Worm (Caenorhabditis elegans) whole organism, L1 larva: ENCODE results near the gene nol-6.

ENCODE experiments used
- egl-13 ChIP-seq: sonication (generic microtip); optimal IDR thresholded peaks from 2 replicates; lab custom pipeline; 2016; ENCODE audit warnings: missing genotype, missing genetic modification reagents, missing genetic modification characterization, missing compliant biosample characterization
- egl-27 ChIP-seq, 2 experiments: fragments of 150-350 bp in 1 of 2; sonication (generic microtip); optimal IDR thresholded peaks; 3 replicates each; lab custom pipeline; 2017 to 2018; ENCODE audit warnings: missing biosample characterization in 2 of 2, missing genetic modification characterization in 2 of 2, missing genetic modification reagents in 2 of 2
- lin-14 ChIP-seq: fragments of 200-800 bp; sonication (Bioruptor generic); optimal IDR thresholded peaks from 2 replicates; lab custom pipeline; 2018; ENCODE audit warnings: mild to moderate bottlenecking, missing genetic modification characterization, moderate library complexity, missing compliant biosample characterization
- mdl-1 ChIP-seq, 2 experiments: fragments of 150-350 bp; optimal IDR thresholded peaks; 2 replicates each; lab custom pipeline; 2014 to 2017; ENCODE audit warnings: missing biosample characterization in 2 of 2, missing genetic modification characterization in 2 of 2, inconsistent platforms in 1 of 2
- nhr-76 ChIP-seq: sonication (generic microtip); optimal IDR thresholded peaks from 2 replicates; lab custom pipeline; 2017; ENCODE audit warnings: missing biosample characterization, missing genetic modification characterization
- nhr-77 ChIP-seq: fragments of 150-350 bp; optimal IDR thresholded peaks from 2 replicates; lab custom pipeline; 2014; ENCODE audit warnings: missing biosample characterization, missing genetic modification characterization
- skn-1 ChIP-seq: fragments of 150-350 bp; optimal IDR thresholded peaks from 2 replicates; lab custom pipeline; 2014; ENCODE audit warnings: missing biosample characterization, missing genetic modification characterization
- unc-86 ChIP-seq: sonication (generic microtip); optimal IDR thresholded peaks from 2 replicates; lab custom pipeline; 2016; ENCODE audit warnings: missing genetic modification characterization, missing compliant biosample characterization
- ztf-11 ChIP-seq, 2 experiments: sonication (generic microtip); optimal IDR thresholded peaks; 2 replicates each; lab custom pipeline; 2016 to 2017; ENCODE audit warnings: missing genetic modification characterization in 2 of 2, missing biosample characterization in 1 of 2, missing compliant biosample characterization in 1 of 2

ce11 chrII:1400105-1400504 is 37.2 kb downstream of the nol-6 start, which contains the start of gene F54D12.1:
- TF ChIP-seq lin-14 (GFP tag; lab: Kevin White, UChicago) (no peak), skn-1 (tag; lab: Kevin White, UChicago) (no peak), ztf-11 (tag; optimal IDR thresholded peaks at IDR 0.05; lab: Kevin White, UChicago) (no peak), nhr-76 (tag; lab: Kevin White, UChicago) (no peak), egl-13 (tag; lab: Kevin White, UChicago) (no peak), mdl-1 (tag; optimal IDR thresholded peaks at IDR 0.05; lab: Kevin White, UChicago) (no peak), egl-27 (tag; optimal IDR thresholded peaks at IDR 0.05; lab: Kevin White, UChicago) (no peak), nhr-77 (tag; lab: Kevin White, UChicago) (no peak), unc-86 (tag; lab: Kevin White, UChicago) (no peak)
